Fruit fly (Drosophila melanogaster) Kc167 (cell line): ENCODE measurements around the gene Vps60.

ENCODE experiments used
- Myc ChIP-seq: fragments of >200 bp; optimal IDR thresholded peaks from 2 replicates; lab custom pipeline; 2017; ENCODE audit warnings: missing external identifiers
- Sin3A ChIP-seq: fragments of >200 bp; optimal IDR thresholded peaks from 2 replicates; lab custom pipeline; 2018; ENCODE audit warnings: missing external identifiers
- h ChIP-seq: fragments of >200 bp; optimal IDR thresholded peaks from 3 replicates; lab custom pipeline; 2018; ENCODE audit warnings: missing external identifiers
- insv ChIP-seq: fragments of >200 bp; optimal IDR thresholded peaks from 3 replicates; lab custom pipeline; 2018; ENCODE audit warnings: missing external identifiers
- psq ChIP-seq: fragments of >200 bp; optimal IDR thresholded peaks from 2 replicates; lab custom pipeline; 2017; ENCODE audit warnings: missing external identifiers
- ttk ChIP-seq: sonication (Bioruptor generic); optimal IDR thresholded peaks from 2 replicates; lab custom pipeline; 2017; ENCODE audit warnings: missing external identifiers

Vps60 gene

dm6 chr3L:17619209-17619705 is 2.2 kb downstream of the Vps60 start, which contains the start of gene Eip74EF:
Gene Eip74EF (minus strand): TSS chr3L:17619325.
- TF ChIP-seq Myc (no peak), ttk (no peak), psq (lab: Kevin White, UChicago) (no peak), h (no peak), insv (lab: Kevin White, UChicago) (no peak), Sin3A (no peak)

dm6 chr3L:17616876-17617279 is 4.5 kb downstream of the Vps60 start:
- TF ChIP-seq Myc, result no peak
- TF ChIP-seq h, result no peak
- TF ChIP-seq Sin3A, result no peak
- no peak for TF ChIP-seq ttk
- TF ChIP-seq insv (lab: Kevin White, UChicago), result no peak
- no peak for TF ChIP-seq psq (lab: Kevin White, UChicago)

- TF ChIP-seq Sin3A (no peak), Myc (no peak), psq (lab: Kevin White, UChicago) (no peak), h (no peak), ttk (no peak), insv (lab: Kevin White, UChicago) (no peak)
These were observed 5.6 kb downstream of the Vps60 start for dm6 chr3L:17615838-17616237.

- no peak for TF ChIP-seq Sin3A
- no peak for TF ChIP-seq insv (lab: Kevin White, UChicago)
- no peak for TF ChIP-seq psq (lab: Kevin White, UChicago)
- TF ChIP-seq ttk, result no peak
- TF ChIP-seq h, result no peak
- no peak for TF ChIP-seq Myc
These were observed 6.1 kb downstream of the Vps60 start for dm6 chr3L:17615286-17615685.

dm6 chr3L:17613972-17614384 is 7.4 kb downstream of the Vps60 start:
- TF ChIP-seq insv (lab: Kevin White, UChicago) (no peak), ttk (no peak)

dm6 chr3L:17613292-17613734 is 8.1 kb downstream of the Vps60 start:
- TF ChIP-seq ttk (no peak), Myc (no peak), insv (lab: Kevin White, UChicago) (no peak), h (no peak), Sin3A (no peak), psq (lab: Kevin White, UChicago) (no peak)

dm6 chr3L:17611864-17612505 is 9.4 kb downstream of the Vps60 start:
- TF ChIP-seq Sin3A (no peak), h (no peak), Myc (no peak), ttk (no peak), insv (lab: Kevin White, UChicago) (no peak), psq (lab: Kevin White, UChicago) (no peak)

dm6 chr3L:17610896-17611711 is 10.3 kb downstream of the Vps60 start:
- TF ChIP-seq psq (lab: Kevin White, UChicago) (no peak), ttk (no peak), Myc (no peak), insv (lab: Kevin White, UChicago) (no peak), h (no peak), Sin3A (no peak)

dm6 chr3L:17609068-17609382 is 12.4 kb downstream of the Vps60 start:
- TF ChIP-seq psq (lab: Kevin White, UChicago) (no peak), Myc (no peak), insv (lab: Kevin White, UChicago) (no peak), ttk (no peak), Sin3A (no peak), h (no peak)

- TF ChIP-seq h, result no peak
- TF ChIP-seq insv (lab: Kevin White, UChicago), result no peak
- no peak for TF ChIP-seq Sin3A
- no peak for TF ChIP-seq ttk
- TF ChIP-seq psq (lab: Kevin White, UChicago), result no peak
- no peak for TF ChIP-seq Myc
These were observed 13.0 kb downstream of the Vps60 start for dm6 chr3L:17608185-17609067.

- TF ChIP-seq ttk (no peak), h (no peak), psq (lab: Kevin White, UChicago) (no peak), Myc (no peak)
These were observed 14.7 kb downstream of the Vps60 start for dm6 chr3L:17606629-17607287.

- no peak for TF ChIP-seq ttk
- no peak for TF ChIP-seq Sin3A
- TF ChIP-seq h, result no peak
- TF ChIP-seq insv (lab: Kevin White, UChicago), result no peak
- no peak for TF ChIP-seq Myc
- TF ChIP-seq psq (lab: Kevin White, UChicago), result no peak
These were observed 16.5 kb downstream of the Vps60 start for dm6 chr3L:17604891-17605290.
